Fruit fly (Drosophila melanogaster): ENCODE measurements around the gene Cdk2.

The Cdk2 gene

dm6 chr3R:20735405-20735804 lies at the start of gene Cdk2:
TSS of gene Cdk2 (plus strand) at chr3R:20735623.
- TF ChIP-seq EcR (GFP tag; optimal IDR thresholded peaks at IDR 0.05): no peak
- TF ChIP-seq psq (optimal IDR thresholded peaks at IDR 0.05): no peak
- no peak for TF ChIP-seq Dll (optimal IDR thresholded peaks at IDR 0.05)
- TF ChIP-seq pan (optimal IDR thresholded peaks at IDR 0.05): no peak
- no peak for TF ChIP-seq CG8478 (optimal IDR thresholded peaks at IDR 0.05)
- TF ChIP-seq usp (GFP tag; optimal IDR thresholded peaks at IDR 0.05): no peak

DNA sequence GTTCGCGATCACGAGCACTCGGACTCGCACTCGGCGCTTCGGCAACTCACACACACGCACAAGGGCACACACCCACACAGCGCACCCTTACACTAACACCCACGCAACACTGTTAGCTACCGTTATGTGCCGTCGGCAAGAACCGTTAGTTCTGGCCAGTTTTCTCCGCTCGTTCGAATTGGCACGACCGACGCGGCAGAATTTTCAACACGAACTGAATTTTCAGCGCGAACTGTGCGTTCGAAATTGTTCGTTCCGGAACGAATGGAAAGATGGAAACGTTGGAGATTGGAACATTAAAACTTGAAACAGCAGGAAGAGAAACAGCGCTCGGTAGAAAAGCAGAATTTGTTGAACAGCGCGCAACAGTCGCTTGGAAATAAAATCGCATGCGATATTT lies 21.1 kb upstream of the Cdk2 start, which contains the start of gene Oamb:
Gene Oamb (minus strand): TSS at position 218 of the 400 bp plus-strand sequence.
- no peak for TF ChIP-seq Dll (optimal IDR thresholded peaks at IDR 0.05)
- no peak for TF ChIP-seq psq (optimal IDR thresholded peaks at IDR 0.05)
- no peak for TF ChIP-seq EcR (GFP tag; optimal IDR thresholded peaks at IDR 0.05)
- TF ChIP-seq pan (optimal IDR thresholded peaks at IDR 0.05): no peak
- no peak for TF ChIP-seq usp (GFP tag; optimal IDR thresholded peaks at IDR 0.05)
- TF ChIP-seq CG8478 (optimal IDR thresholded peaks at IDR 0.05): no peak

DNA sequence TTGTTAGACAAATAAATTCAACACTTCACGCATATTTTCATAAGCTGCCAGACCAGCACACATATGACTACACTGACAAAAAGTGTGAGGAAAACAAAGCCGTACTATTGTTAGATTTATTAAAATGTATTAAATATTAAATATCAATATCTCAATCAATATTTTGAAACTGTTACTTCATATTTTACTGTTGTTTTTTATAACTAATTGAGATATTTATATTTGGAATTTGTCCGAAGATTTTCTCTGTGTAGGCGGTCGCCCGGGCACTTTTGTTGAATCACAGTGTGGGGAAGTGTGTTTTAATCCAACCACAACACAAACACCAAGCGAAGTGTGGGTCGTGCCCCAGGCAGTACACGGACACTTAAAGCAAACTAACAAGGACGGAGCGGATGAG lies 16.1 kb upstream of the Cdk2 start:
- TF ChIP-seq psq (optimal IDR thresholded peaks at IDR 0.05) (no peak), CG8478 (optimal IDR thresholded peaks at IDR 0.05) (no peak), usp (GFP tag; optimal IDR thresholded peaks at IDR 0.05) (no peak), Dll (optimal IDR thresholded peaks at IDR 0.05) (no peak), EcR (GFP tag; optimal IDR thresholded peaks at IDR 0.05) (no peak), pan (optimal IDR thresholded peaks at IDR 0.05) (no peak)

- TF ChIP-seq psq (optimal IDR thresholded peaks at IDR 0.05): no peak
- TF ChIP-seq EcR (GFP tag; optimal IDR thresholded peaks at IDR 0.05): no peak
- no peak for TF ChIP-seq Dll (optimal IDR thresholded peaks at IDR 0.05)
- TF ChIP-seq usp (GFP tag; optimal IDR thresholded peaks at IDR 0.05): no peak
- no peak for TF ChIP-seq CG8478 (optimal IDR thresholded peaks at IDR 0.05)
These were observed 11.9 kb upstream of the Cdk2 start for dm6 chr3R:20723491-20723890.

DNA sequence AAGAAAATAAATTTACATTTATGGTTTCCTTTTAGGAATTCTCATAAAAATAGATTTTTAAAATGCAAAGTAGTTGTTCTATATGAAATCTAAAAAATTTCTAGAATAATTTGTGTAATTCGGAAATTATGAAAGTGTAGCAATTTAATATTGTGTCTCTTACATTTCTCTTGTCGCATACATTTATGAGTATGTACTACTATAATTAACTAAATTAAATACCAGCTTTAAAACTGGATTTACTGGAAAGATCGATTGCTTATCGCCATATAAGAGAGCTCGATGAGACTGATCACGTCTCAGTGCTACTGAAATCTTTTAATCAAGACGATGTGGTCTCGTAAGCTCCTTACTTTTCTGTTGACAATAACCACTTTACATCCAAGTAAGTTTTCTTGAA lies 4.1 kb upstream of the Cdk2 start, which contains the start of gene CG31205:
Gene CG31205 (plus strand): TSS at position 301 of the 400 bp plus-strand sequence.
- TF ChIP-seq EcR (GFP tag; optimal IDR thresholded peaks at IDR 0.05): no peak
- TF ChIP-seq pan (optimal IDR thresholded peaks at IDR 0.05): no peak
- no peak for TF ChIP-seq CG8478 (optimal IDR thresholded peaks at IDR 0.05)
- no peak for TF ChIP-seq Dll (optimal IDR thresholded peaks at IDR 0.05)
- TF ChIP-seq psq (optimal IDR thresholded peaks at IDR 0.05): no peak
- TF ChIP-seq usp (GFP tag; optimal IDR thresholded peaks at IDR 0.05): no peak

DNA sequence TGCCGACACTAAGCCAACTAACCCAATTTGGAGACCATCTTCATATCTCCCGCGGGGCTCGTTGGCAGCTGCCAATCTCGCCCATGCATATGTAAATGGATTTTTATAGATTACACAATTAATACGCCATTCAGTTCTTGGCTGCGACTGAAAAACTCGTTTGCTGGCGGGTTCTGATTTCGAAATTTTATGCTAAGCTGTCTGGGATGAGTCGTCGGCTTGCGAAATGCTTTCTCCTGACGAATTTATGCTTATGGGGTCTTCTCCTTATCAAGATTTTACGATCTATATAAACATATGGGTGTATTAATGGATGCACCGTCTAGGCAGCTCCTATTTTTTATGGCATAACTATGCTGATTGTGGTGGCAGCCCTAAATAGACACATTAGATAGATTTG lies 3.6 kb downstream of the Cdk2 start, which contains the start of gene CG17267:
Gene CG17267 (minus strand): TSS at position 101 of the 400 bp plus-strand sequence.
- TF ChIP-seq usp (GFP tag; optimal IDR thresholded peaks at IDR 0.05) (no peak), pan (optimal IDR thresholded peaks at IDR 0.05) (no peak), psq (optimal IDR thresholded peaks at IDR 0.05) (no peak), Dll (optimal IDR thresholded peaks at IDR 0.05) (no peak), CG8478 (optimal IDR thresholded peaks at IDR 0.05) (no peak), EcR (GFP tag; optimal IDR thresholded peaks at IDR 0.05) (no peak)

DNA sequence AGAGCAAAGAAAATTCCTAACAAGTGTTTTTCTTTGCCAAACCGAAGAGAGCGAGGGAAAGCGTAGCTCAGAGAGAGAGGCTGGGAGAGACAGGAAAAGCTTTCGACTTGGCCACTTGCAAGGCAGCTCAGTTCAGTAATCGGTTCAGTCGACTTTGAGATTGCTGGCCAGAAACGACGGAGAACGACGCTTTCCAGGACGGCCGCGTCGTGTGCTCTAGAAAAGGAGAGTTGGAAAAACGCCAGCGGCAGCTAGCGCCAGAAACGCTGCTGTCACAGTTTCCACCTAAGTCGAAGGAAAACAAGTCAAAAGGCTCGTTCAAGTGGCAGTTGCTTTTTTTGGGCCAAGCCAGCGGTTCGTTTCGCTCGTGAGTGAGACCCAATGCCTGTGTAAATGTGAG lies 4.5 kb downstream of the Cdk2 start, which contains the start of gene CG42322:
Gene CG42322 (plus strand): TSS at position 138 of the 400 bp plus-strand sequence.
- TF ChIP-seq EcR (GFP tag; optimal IDR thresholded peaks at IDR 0.05) (no peak), CG8478 (optimal IDR thresholded peaks at IDR 0.05) (no peak), usp (GFP tag; optimal IDR thresholded peaks at IDR 0.05) (no peak), pan (optimal IDR thresholded peaks at IDR 0.05) (no peak), psq (optimal IDR thresholded peaks at IDR 0.05) (no peak), Dll (optimal IDR thresholded peaks at IDR 0.05) (no peak)

DNA sequence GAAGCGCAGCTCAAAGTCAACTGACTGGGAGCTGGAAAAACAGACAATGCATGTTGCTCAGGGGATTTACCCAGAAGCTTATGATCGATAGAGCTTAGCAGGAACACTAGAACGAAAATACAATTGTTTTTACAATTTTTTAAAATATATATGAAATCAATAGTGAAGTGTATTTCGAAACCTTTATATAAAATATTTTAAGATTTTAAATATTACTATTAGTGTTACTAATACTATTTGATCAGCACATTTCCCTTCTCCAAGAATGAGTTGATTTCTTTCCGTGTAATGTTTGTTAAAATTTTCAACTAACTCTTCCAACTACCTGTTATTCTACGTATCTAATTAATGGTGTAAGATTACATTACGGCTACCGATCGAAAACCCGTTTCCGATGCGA lies 8.3 kb downstream of the Cdk2 start, which contains the start of gene CG31199:
Gene CG31199 (minus strand): TSS at position 101 of the 400 bp plus-strand sequence.
- TF ChIP-seq CG8478 (optimal IDR thresholded peaks at IDR 0.05) (no peak), usp (GFP tag; optimal IDR thresholded peaks at IDR 0.05) (no peak), EcR (GFP tag; optimal IDR thresholded peaks at IDR 0.05) (no peak), psq (optimal IDR thresholded peaks at IDR 0.05) (no peak), pan (optimal IDR thresholded peaks at IDR 0.05) (no peak)

- TF ChIP-seq Dll (optimal IDR thresholded peaks at IDR 0.05) (no peak), usp (GFP tag; optimal IDR thresholded peaks at IDR 0.05) (no peak), EcR (GFP tag; optimal IDR thresholded peaks at IDR 0.05) (no peak), CG8478 (optimal IDR thresholded peaks at IDR 0.05) (no peak), psq (optimal IDR thresholded peaks at IDR 0.05) (no peak), pan (optimal IDR thresholded peaks at IDR 0.05) (no peak)
These were observed 9.8 kb downstream of the Cdk2 start, which contains the start of gene CG31200 for dm6 chr3R:20745238-20745637. TSS of gene CG31200 (minus strand) at chr3R:20745338.

DNA sequence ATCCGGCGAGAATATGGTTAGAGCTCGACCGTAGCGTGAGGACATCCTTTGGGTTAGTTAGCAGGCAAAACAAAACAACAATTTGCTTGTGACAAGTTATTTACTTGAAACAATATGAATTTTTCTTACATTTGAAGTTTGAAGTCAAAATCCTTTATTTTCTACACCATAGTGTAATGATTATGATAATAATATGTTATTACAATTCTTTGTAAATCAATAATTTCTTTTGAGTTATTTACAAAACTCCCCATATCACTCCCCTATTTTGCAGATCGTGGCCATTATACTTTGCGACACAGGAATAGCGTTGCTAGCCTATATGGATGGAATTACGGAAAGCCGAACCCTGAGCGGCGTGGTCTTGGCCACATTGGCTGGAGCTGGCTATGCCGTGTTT lies 13.6 kb downstream of the Cdk2 start, which contains the start of gene Prosalpha4T1:
Gene Prosalpha4T1 (minus strand): TSS at position 101 of the 400 bp plus-strand sequence.
- TF ChIP-seq psq (optimal IDR thresholded peaks at IDR 0.05) (no peak), EcR (GFP tag; optimal IDR thresholded peaks at IDR 0.05) (no peak)

dm6 chr3R:20749536-20749935 lies 14.1 kb downstream of the Cdk2 start:
- TF ChIP-seq CG8478 (optimal IDR thresholded peaks at IDR 0.05) (no peak), psq (optimal IDR thresholded peaks at IDR 0.05) (no peak), EcR (GFP tag; optimal IDR thresholded peaks at IDR 0.05) (no peak), pan (optimal IDR thresholded peaks at IDR 0.05) (no peak), usp (GFP tag; optimal IDR thresholded peaks at IDR 0.05) (no peak), Dll (optimal IDR thresholded peaks at IDR 0.05) (no peak)

DNA sequence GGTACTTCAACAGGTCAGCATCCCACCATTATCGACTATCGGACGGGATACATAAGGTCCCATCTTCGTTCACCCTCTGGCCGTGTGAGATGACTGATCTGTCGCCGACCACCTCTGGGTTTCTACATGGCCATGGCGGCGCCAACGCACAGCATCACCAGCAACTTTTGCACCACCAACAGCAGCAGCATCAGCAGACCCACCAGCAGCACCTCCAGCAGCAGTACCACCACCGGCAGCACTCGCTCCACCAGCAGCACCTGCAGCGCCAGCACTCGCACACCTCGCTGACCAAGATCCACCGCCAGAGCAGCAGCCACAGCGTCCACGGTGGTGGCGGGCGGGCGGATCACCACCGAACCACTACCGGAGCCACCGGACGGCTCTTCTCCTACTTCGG lies 19.6 kb downstream of the Cdk2 start:
- TF ChIP-seq CG8478 (optimal IDR thresholded peaks at IDR 0.05) (no peak), EcR (GFP tag; optimal IDR thresholded peaks at IDR 0.05) (no peak), Dll (optimal IDR thresholded peaks at IDR 0.05) (no peak), psq (optimal IDR thresholded peaks at IDR 0.05) (no peak), usp (GFP tag; optimal IDR thresholded peaks at IDR 0.05) (no peak), pan (optimal IDR thresholded peaks at IDR 0.05) (no peak)

DNA sequence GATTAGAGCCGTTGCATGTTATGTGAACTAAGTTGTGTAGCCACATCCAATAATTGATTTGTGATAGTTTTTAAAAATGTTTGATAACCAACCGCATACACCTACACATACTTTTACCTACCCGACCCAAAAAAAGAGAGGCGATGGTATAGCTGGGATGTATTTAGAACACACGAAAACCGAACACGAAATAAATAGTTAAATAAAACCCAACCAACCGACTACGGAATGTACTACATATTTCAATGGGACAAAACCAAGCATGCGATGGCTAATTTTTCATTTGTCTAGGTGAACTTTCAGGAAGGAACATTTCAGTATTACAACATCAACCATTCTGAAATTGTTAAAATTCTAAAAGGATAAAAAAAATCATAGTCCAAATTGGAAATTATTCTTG lies 21.0 kb downstream of the Cdk2 start, which contains the start of gene Syp:
Gene Syp (plus strand): TSS at position 301 of the 400 bp plus-strand sequence.
- TF ChIP-seq pan (optimal IDR thresholded peaks at IDR 0.05) (no peak), Dll (optimal IDR thresholded peaks at IDR 0.05) (no peak), psq (optimal IDR thresholded peaks at IDR 0.05) (no peak), usp (GFP tag; optimal IDR thresholded peaks at IDR 0.05) (no peak)
